Fruit fly (Drosophila melanogaster) whole organism, prepupa: ENCODE results near the gene CG43389.
A peak's percentile ranks its signal among the peaks of the same experiment; 100 is the strongest.

Experiments used
- CG10631 ChIP-seq: fragments of 200-800 bp; sonication (Bioruptor generic); optimal IDR thresholded peaks from 2 replicates; lab custom pipeline; 2016; ENCODE audit warnings: missing biosample characterization, missing genetic modification characterization
- CG10669 ChIP-seq: fragments of 200-800 bp; sonication (Bioruptor generic); optimal IDR thresholded peaks from 3 replicates; lab custom pipeline; 2018; ENCODE audit warnings: missing biosample characterization, mild to moderate bottlenecking, missing genetic modification characterization, moderate library complexity
- CG11294 ChIP-seq: fragments of 200-800 bp; sonication (Bioruptor generic); IDR thresholded peaks from 2 replicates; pipeline ENCODE4 v1.3.6; 2022; ENCODE audit warnings: missing biosample characterization, missing genetic modification characterization
- CG11762 ChIP-seq: fragments of 200-800 bp; sonication (Bioruptor generic); optimal IDR thresholded peaks from 3 replicates; lab custom pipeline; 2016; ENCODE audit warnings: missing biosample characterization, missing genetic modification characterization; ENCODE audit not compliant: insufficient read depth
- CG16779 ChIP-seq: fragments of 200-800 bp; sonication (Bioruptor generic); optimal IDR thresholded peaks from 3 replicates; lab custom pipeline; 2017; ENCODE audit warnings: missing biosample characterization, mild to moderate bottlenecking, missing genetic modification characterization
- CG3032 ChIP-seq: fragments of 200-800 bp; optimal IDR thresholded peaks from 2 replicates; lab custom pipeline; 2019; ENCODE audit warnings: missing biosample characterization, mild to moderate bottlenecking, missing genetic modification characterization, moderate library complexity
- CG31627 ChIP-seq: fragments of 200-800 bp; sonication (Bioruptor generic); optimal IDR thresholded peaks from 3 replicates; lab custom pipeline; 2016; ENCODE audit warnings: missing biosample characterization, missing genetic modification characterization
- CG32006 ChIP-seq: fragments of 200-800 bp; sonication (Bioruptor generic); optimal IDR thresholded peaks from 3 replicates; lab custom pipeline; 2017; ENCODE audit warnings: missing biosample characterization, mild to moderate bottlenecking, missing genetic modification characterization
- CG34406 ChIP-seq: fragments of 200-800 bp; sonication (Bioruptor generic); optimal IDR thresholded peaks from 3 replicates; lab custom pipeline; 2016; ENCODE audit warnings: missing biosample characterization, missing genetic modification characterization
- CG4318 ChIP-seq: fragments of 200-800 bp; sonication (Bioruptor generic); optimal IDR thresholded peaks from 3 replicates; lab custom pipeline; 2017; ENCODE audit warnings: missing biosample characterization, mild to moderate bottlenecking, missing genetic modification characterization
- CG6163 ChIP-seq: fragments of 200-800 bp; sonication (Bioruptor generic); IDR thresholded peaks from 3 replicates; pipeline ENCODE4 v1.3.6; 2022; ENCODE audit warnings: missing biosample characterization, missing genetic modification characterization
- CG6792 ChIP-seq: fragments of 200-800 bp; sonication (Bioruptor generic); optimal IDR thresholded peaks from 3 replicates; lab custom pipeline; 2016; ENCODE audit warnings: missing biosample characterization, missing genetic modification characterization
- CG6854 ChIP-seq: fragments of 200-800 bp; sonication (Bioruptor generic); optimal IDR thresholded peaks from 2 replicates; lab custom pipeline; 2017; ENCODE audit warnings: missing biosample characterization, mild to moderate bottlenecking, missing genetic modification characterization
- CG7368 ChIP-seq: fragments of 200-800 bp; sonication (Bioruptor generic); optimal IDR thresholded peaks from 3 replicates; lab custom pipeline; 2016; ENCODE audit warnings: missing biosample characterization, missing genetic modification characterization
- CG8119 ChIP-seq: fragments of 200-800 bp; sonication (Bioruptor generic); IDR thresholded peaks from 3 replicates; pipeline ENCODE4 v1.3.6; 2022; ENCODE audit warnings: missing biosample characterization, missing genetic modification characterization
- CG8632 ChIP-seq: fragments of 200-800 bp; sonication (Bioruptor generic); optimal IDR thresholded peaks from 3 replicates; lab custom pipeline; 2016; ENCODE audit warnings: missing biosample characterization, missing genetic modification characterization
- CG9139 ChIP-seq: fragments of 200-800 bp; sonication (Bioruptor generic); optimal IDR thresholded peaks from 3 replicates; lab custom pipeline; 2017; ENCODE audit warnings: missing biosample characterization, mild to moderate bottlenecking, missing genetic modification characterization
- Eip75B ChIP-seq: fragments of 200-800 bp; sonication (Bioruptor generic); optimal IDR thresholded peaks from 3 replicates; lab custom pipeline; 2016; ENCODE audit warnings: missing biosample characterization, missing genetic modification characterization
- Eip78C ChIP-seq: fragments of 200-800 bp; sonication (Bioruptor generic); peaks from one replicate; lab custom pipeline; 2016; ENCODE audit warnings: missing biosample characterization, missing genetic modification characterization
- Eip93F ChIP-seq: fragments of 200-800 bp; sonication (Bioruptor generic); optimal IDR thresholded peaks from 2 replicates; lab custom pipeline; 2016; ENCODE audit warnings: missing biosample characterization, mild to moderate bottlenecking, missing genetic modification characterization
- Ets21C ChIP-seq: fragments of 200-800 bp; sonication (Bioruptor generic); optimal IDR thresholded peaks from 3 replicates; lab custom pipeline; 2016; ENCODE audit warnings: missing biosample characterization, missing genetic modification characterization
- Ets96B ChIP-seq: fragments of 200-800 bp; optimal IDR thresholded peaks from 2 replicates; lab custom pipeline; 2019; ENCODE audit warnings: missing biosample characterization, mild to moderate bottlenecking, missing genetic modification characterization, moderate library complexity
- Gug ChIP-seq: fragments of 200-800 bp; sonication (Bioruptor generic); IDR thresholded peaks from 2 replicates; pipeline ENCODE4 v1.3.6; 2022; ENCODE audit warnings: missing biosample characterization, missing genetic modification characterization
- Hr38 ChIP-seq: sonication (Bioruptor generic); optimal IDR thresholded peaks from 2 replicates; lab custom pipeline; 2016; ENCODE audit warnings: missing biosample characterization, missing genetic modification characterization
- Hr39 ChIP-seq: fragments of 200-800 bp; sonication (Bioruptor generic); optimal IDR thresholded peaks from 2 replicates; lab custom pipeline; 2016; ENCODE audit warnings: missing biosample characterization, missing genetic modification characterization
- Hr4 ChIP-seq: fragments of 200-800 bp; sonication (Bioruptor generic); optimal IDR thresholded peaks from 3 replicates; lab custom pipeline; 2016; ENCODE audit warnings: missing biosample characterization, missing genetic modification characterization
- OdsH ChIP-seq: fragments of 200-800 bp; sonication (Bioruptor generic); optimal IDR thresholded peaks from 3 replicates; lab custom pipeline; 2016; ENCODE audit warnings: missing biosample characterization, missing genetic modification characterization
- Smox ChIP-seq: fragments of 200-800 bp; sonication (Bioruptor generic); optimal IDR thresholded peaks from 3 replicates; lab custom pipeline; 2016; ENCODE audit warnings: missing biosample characterization, missing genetic modification characterization
- Sox102F ChIP-seq: fragments of 200-800 bp; sonication (Bioruptor generic); optimal IDR thresholded peaks from 2 replicates; lab custom pipeline; 2016; ENCODE audit warnings: missing biosample characterization, mild to moderate bottlenecking, missing genetic modification characterization
- Sox15 ChIP-seq: fragments of 200-800 bp; sonication (Bioruptor generic); optimal IDR thresholded peaks from 3 replicates; lab custom pipeline; 2016; ENCODE audit warnings: missing biosample characterization, missing genetic modification characterization
- achi ChIP-seq: fragments of 200-800 bp; sonication (Bioruptor generic); optimal IDR thresholded peaks from 3 replicates; lab custom pipeline; 2016; ENCODE audit warnings: missing biosample characterization, missing genetic modification characterization
- acj6 ChIP-seq: fragments of 200-800 bp; sonication (Bioruptor generic); optimal IDR thresholded peaks from 3 replicates; lab custom pipeline; 2016; ENCODE audit warnings: missing biosample characterization, missing genetic modification characterization
- cyc ChIP-seq: fragments of 200-800 bp; sonication (Bioruptor generic); optimal IDR thresholded peaks from 3 replicates; lab custom pipeline; 2016; ENCODE audit warnings: missing biosample characterization, missing genetic modification characterization
- dac ChIP-seq: fragments of 200-800 bp; sonication (Bioruptor generic); optimal IDR thresholded peaks from 2 replicates; lab custom pipeline; 2017; ENCODE audit warnings: missing biosample characterization, mild to moderate bottlenecking, missing genetic modification characterization
- dsx ChIP-seq: fragments of 200-800 bp; optimal IDR thresholded peaks from 3 replicates; lab custom pipeline; 2019; ENCODE audit warnings: missing biosample characterization, mild to moderate bottlenecking, missing genetic modification characterization, moderate library complexity; ENCODE audit not compliant: poor library complexity, severe bottlenecking
- eg ChIP-seq: fragments of 200-800 bp; sonication (Bioruptor generic); IDR thresholded peaks from 3 replicates; pipeline ENCODE4 v1.3.6; 2022; ENCODE audit warnings: missing biosample characterization, missing genetic modification characterization
- esn ChIP-seq: fragments of 200-800 bp; sonication (Bioruptor generic); optimal IDR thresholded peaks from 2 replicates; lab custom pipeline; 2016; ENCODE audit warnings: missing biosample characterization, mild to moderate bottlenecking, missing genetic modification characterization, moderate library complexity
- fd59A ChIP-seq: fragments of 200-800 bp; sonication (Bioruptor generic); optimal IDR thresholded peaks from 2 replicates; lab custom pipeline; 2017; ENCODE audit warnings: missing biosample characterization, mild to moderate bottlenecking, missing genetic modification characterization, missing genetic modification reagents
- fkh ChIP-seq: fragments of 200-800 bp; sonication (Bioruptor generic); optimal IDR thresholded peaks from 3 replicates; lab custom pipeline; 2017; ENCODE audit warnings: missing biosample characterization, mild to moderate bottlenecking, missing genetic modification characterization, moderate library complexity
- lz ChIP-seq: fragments of 200-800 bp; sonication (Bioruptor generic); optimal IDR thresholded peaks from 3 replicates; lab custom pipeline; 2016; ENCODE audit warnings: missing biosample characterization, missing genetic modification characterization
- salr ChIP-seq, 2 experiments: fragments of 200-800 bp; sonication (Bioruptor generic); optimal IDR thresholded peaks; 3 replicates each; lab custom pipeline; 2016 to 2018; ENCODE audit warnings: missing biosample characterization in 2 of 2, missing genetic modification characterization in 2 of 2, mild to moderate bottlenecking in 1 of 2
- spab ChIP-seq: fragments of 200-800 bp; sonication (Bioruptor generic); optimal IDR thresholded peaks from 2 replicates; lab custom pipeline; 2017; ENCODE audit warnings: missing biosample characterization, mild to moderate bottlenecking, missing genetic modification characterization, missing genetic modification reagents
- ss ChIP-seq, 2 experiments: fragments of 200-800 bp; sonication (Bioruptor generic); optimal IDR thresholded peaks; 2 replicates in 1 of 2; 3 replicates in 1 of 2; lab custom pipeline; 2017 to 2018; ENCODE audit warnings: mild to moderate bottlenecking in 2 of 2, missing biosample characterization in 2 of 2, missing genetic modification characterization in 2 of 2, moderate library complexity in 1 of 2
- vri ChIP-seq: fragments of 200-800 bp; sonication (Bioruptor generic); optimal IDR thresholded peaks from 3 replicates; lab custom pipeline; 2016; ENCODE audit warnings: missing biosample characterization, mild to moderate bottlenecking, missing genetic modification characterization

Gene CG43389

dm6 chr3L:3246378-3247129 lies 1.3 kb upstream of the CG43389 start (continued):
- TF ChIP-seq Hr4 (GFP tag; lab: Kevin White, UChicago) (peak; percentile 42), CG8119 (GFP tag; lab: Robert Waterston, UW) (peak; percentile 95), CG10669 (GFP tag; lab: Kevin White, UChicago) (peak; percentile 99), CG11294 (GFP tag; lab: Robert Waterston, UW) (peak; percentile 66), CG32006 (peak; percentile 72), CG34406 (GFP tag; lab: Kevin White, UChicago) (peak; percentile 92), CG3032 (peak; percentile 99), achi (GFP tag; lab: Kevin White, UChicago) (peak; percentile 85), Hr39 (GFP tag; lab: Kevin White, UChicago) (peak; percentile 91), Ets96B (tag; lab: Kevin White, UChicago) (peak; percentile 99), cyc (GFP tag; lab: Kevin White, UChicago) (peak; percentile 89), Eip75B (GFP tag; lab: Kevin White, UChicago) (peak; percentile 93), eg (peak; percentile 97), spab (GFP tag; lab: Kevin White, UChicago) (peak; percentile 100), CG11762 (GFP tag; lab: Kevin White, UChicago) (peak; percentile 95)

dm6 chr3L:3248714-3249663 lies 1.2 kb downstream of the CG43389 start:
- TF ChIP-seq Hr39 (GFP tag; lab: Kevin White, UChicago) (peak; percentile 99), CG8632 (GFP tag; lab: Kevin White, UChicago) (peak; percentile 99), Sox15 (GFP tag; lab: Kevin White, UChicago) (peak; percentile 99), achi (GFP tag; lab: Kevin White, UChicago) (peak; percentile 97), dac (GFP tag; lab: Kevin White, UChicago) (peak; percentile 82), Hr38 (GFP tag; lab: Kevin White, UChicago) (no peak), ss (GFP tag; optimal IDR thresholded peaks at IDR 0.05; lab: Kevin White, UChicago) (peak; percentile 98 to 99), vri (GFP tag; lab: Kevin White, UChicago) (peak; percentile 95), CG6163 (GFP tag; lab: Robert Waterston, UW) (peak; percentile 82), dsx (GFP tag; lab: Kevin White, UChicago) (peak; percentile 94), Eip78C (GFP tag; lab: Kevin White, UChicago) (peak; percentile 100), Eip93F (GFP tag; lab: Kevin White, UChicago) (peak; percentile 62), cyc (GFP tag; lab: Kevin White, UChicago) (peak; percentile 99), CG6792 (GFP tag; lab: Kevin White, UChicago) (peak; percentile 98), CG11762 (GFP tag; lab: Kevin White, UChicago) (peak; percentile 98), spab (GFP tag; lab: Kevin White, UChicago) (peak; percentile 98), Smox (GFP tag; lab: Kevin White, UChicago) (peak; percentile 99), OdsH (GFP tag; lab: Kevin White, UChicago) (peak; percentile 98), CG31627 (peak; percentile 99), CG10631 (peak; percentile 97), Gug (GFP tag; lab: Robert Waterston, UW) (peak; percentile 85), salr (GFP tag; optimal IDR thresholded peaks at IDR 0.05; lab: Kevin White, UChicago) (peak; percentile 86 to 98), acj6 (peak; percentile 99), Ets21C (peak; percentile 97), CG6854 (peak; percentile 95), fkh (GFP tag; lab: Kevin White, UChicago) (no peak), CG16779 (tag; lab: Kevin White, UChicago) (peak; percentile 90), fd59A (peak; percentile 99), CG7368 (GFP tag; lab: Kevin White, UChicago) (peak; percentile 92), CG3032 (peak; percentile 98), CG32006 (peak; percentile 98), Sox102F (GFP tag; lab: Kevin White, UChicago) (peak; percentile 97), CG4318 (GFP tag; lab: Kevin White, UChicago) (peak; percentile 93), lz (GFP tag; lab: Kevin White, UChicago) (peak; percentile 98), CG9139 (peak; percentile 96), CG34406 (GFP tag; lab: Kevin White, UChicago) (peak; percentile 99), esn (GFP tag; lab: Kevin White, UChicago) (peak; percentile 99), Ets96B (tag; lab: Kevin White, UChicago) (peak; percentile 98)
